Worm (Caenorhabditis elegans): ENCODE results near the gene clec-222.
A peak's percentile ranks its signal among the peaks of the same experiment; 100 is the strongest.

clec-222 gene

DNA sequence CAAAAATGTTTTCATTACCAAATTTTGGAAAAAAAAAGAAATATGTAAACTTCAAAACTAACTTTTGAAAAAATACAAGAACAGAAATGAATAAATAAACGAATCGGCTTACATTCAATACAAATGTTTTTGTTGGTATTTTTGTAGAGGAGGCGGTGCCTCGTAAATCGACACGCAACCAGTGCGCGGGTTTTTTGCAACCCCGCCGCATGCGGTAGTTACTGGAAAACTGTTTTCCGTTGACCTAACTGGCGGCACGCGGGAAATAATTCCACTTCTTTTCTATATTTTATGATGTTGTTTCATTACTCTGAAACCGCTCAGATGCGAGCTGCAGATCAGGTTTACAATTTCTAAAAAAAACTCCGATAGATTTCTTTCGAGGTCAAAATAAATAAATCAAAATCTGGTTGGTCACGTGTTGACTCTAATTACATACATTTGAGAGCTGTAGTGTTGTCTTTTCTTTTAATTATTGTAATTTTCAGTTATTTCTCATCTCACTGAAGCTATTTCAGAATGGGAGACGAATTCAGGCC is 31.9 kb upstream of the clec-222 start, which contains the start of the genes dvc-1 and ima-1 (continued):
- TF ChIP-seq fkh-4 (tag; optimal IDR thresholded peaks at IDR 0.05; ENCODE audit: borderline replicate concordance), result no peak
- peak; percentile 52 for TF ChIP-seq jun-1 (tag; optimal IDR thresholded peaks at IDR 0.05)
- TF ChIP-seq lin-13 (GFP tag; optimal IDR thresholded peaks at IDR 0.05), result peak; percentile 44
- no peak for TF ChIP-seq unc-62 (GFP tag; optimal IDR thresholded peaks at IDR 0.05)
- no peak for TF ChIP-seq ztf-4 (tag; optimal IDR thresholded peaks at IDR 0.05)
- TF ChIP-seq tlp-1 (tag; optimal IDR thresholded peaks at IDR 0.05), result no peak
- no peak for TF ChIP-seq zag-1 (tag; optimal IDR thresholded peaks at IDR 0.05)
- peak; percentile 58 for TF ChIP-seq dsc-1 (tag; optimal IDR thresholded peaks at IDR 0.05)
- no peak for TF ChIP-seq Y116A8C.19 (tag; optimal IDR thresholded peaks at IDR 0.05; ENCODE audit: borderline replicate concordance)
- TF ChIP-seq hlh-4 (tag; optimal IDR thresholded peaks at IDR 0.05), result no peak
- peak in 1 of 2 experiments; percentile 13 for TF ChIP-seq ztf-11 (tag; optimal IDR thresholded peaks at IDR 0.05)
- TF ChIP-seq alr-1 (tag; optimal IDR thresholded peaks at IDR 0.05; ENCODE audit: borderline replicate concordance), result no peak
- peak; percentile 51 for TF ChIP-seq tbx-2 (tag; optimal IDR thresholded peaks at IDR 0.05)
- peak; percentile 75 to 93 (median 86) for TF ChIP-seq ceh-82 (tag; optimal IDR thresholded peaks at IDR 0.05)
- peak; percentile 74 for TF ChIP-seq nhr-90 (tag; optimal IDR thresholded peaks at IDR 0.05; ENCODE audit: poor library complexity)
- TF ChIP-seq snpc-4 (tag; optimal IDR thresholded peaks at IDR 0.05), result peak; percentile 42
- no peak for TF ChIP-seq ces-1 (GFP tag; optimal IDR thresholded peaks at IDR 0.05)
- peak; percentile 50 for TF ChIP-seq lir-3 (tag; optimal IDR thresholded peaks at IDR 0.05; ENCODE audit: poor library complexity)
- TF ChIP-seq efl-1 (optimal IDR thresholded peaks at IDR 0.05), result peak; percentile 67 to 69
- TF ChIP-seq efl-1 (GFP tag; optimal IDR thresholded peaks at IDR 0.05 in 1 of 2), result peak; percentile 56 to 97
- peak; percentile 60 to 65 for TF ChIP-seq lin-35 (GFP tag; optimal IDR thresholded peaks at IDR 0.05)
- no peak for TF ChIP-seq pag-3 (tag; optimal IDR thresholded peaks at IDR 0.05; ENCODE audit: borderline replicate concordance, insufficient read depth)
- no peak for TF ChIP-seq unc-30 (tag; optimal IDR thresholded peaks at IDR 0.05)
- TF ChIP-seq hpl-2 (GFP tag; optimal IDR thresholded peaks at IDR 0.05), result peak; percentile 25
- peak; percentile 56 for TF ChIP-seq isw-1 (GFP tag; IDR thresholded peaks at IDR 0.05)
- no peak for TF ChIP-seq mef-2 (tag; optimal IDR thresholded peaks at IDR 0.05)
- TF ChIP-seq C34B4.2 (tag; optimal IDR thresholded peaks at IDR 0.05), result no peak
- no peak for TF ChIP-seq aly-2 (tag; optimal IDR thresholded peaks at IDR 0.05)
- peak; percentile 7 for TF ChIP-seq nhr-237 (tag; optimal IDR thresholded peaks at IDR 0.05)
- peak; percentile 13 for TF ChIP-seq fkh-10 (GFP tag; optimal IDR thresholded peaks at IDR 0.05)
- no peak for TF ChIP-seq ceh-8 (GFP tag; optimal IDR thresholded peaks at IDR 0.05)
- TF ChIP-seq elt-2 (tag; optimal IDR thresholded peaks at IDR 0.05), result peak; percentile 41
- TF ChIP-seq aha-1 (tag; optimal IDR thresholded peaks at IDR 0.05), result no peak
- peak; percentile 73 for TF ChIP-seq nhr-19 (GFP tag; conservative IDR thresholded peaks at IDR 0.05)
- no peak for TF ChIP-seq mab-9 (GFP tag; IDR thresholded peaks at IDR 0.05)
- peak; percentile 63 to 70 for TF ChIP-seq lsy-2 (tag; optimal IDR thresholded peaks at IDR 0.05)
- TF ChIP-seq egl-27 (tag; optimal IDR thresholded peaks at IDR 0.05), result no peak
- peak; percentile 79 for TF ChIP-seq snu-23 (GFP tag; optimal IDR thresholded peaks at IDR 0.05)
- peak; percentile 83 for TF ChIP-seq C16A3.4 (tag; optimal IDR thresholded peaks at IDR 0.05)
- TF ChIP-seq mdl-1 (tag; optimal IDR thresholded peaks at IDR 0.05), result peak in 1 of 2 experiments; percentile 36
- no peak for TF ChIP-seq hlh-17 (GFP tag; optimal IDR thresholded peaks at IDR 0.05; ENCODE audit: borderline replicate concordance)
- no peak for TF ChIP-seq nhr-11 (tag; optimal IDR thresholded peaks at IDR 0.05)
- no peak for TF ChIP-seq nhr-12 (tag; optimal IDR thresholded peaks at IDR 0.05)
- peak; percentile 71 for TF ChIP-seq swsn-7 (tag; optimal IDR thresholded peaks at IDR 0.05)
- peak; percentile 72 for TF ChIP-seq nhr-47 (tag; optimal IDR thresholded peaks at IDR 0.05)
- peak; percentile 53; the same call in 1 of the 2 replicates for TF ChIP-seq ceh-88 (GFP tag; IDR thresholded peaks at IDR 0.05)
- TF ChIP-seq nhr-76 (tag; optimal IDR thresholded peaks at IDR 0.05), result peak; percentile 24
- peak; percentile 61 for TF ChIP-seq xbp-1 (tag; optimal IDR thresholded peaks at IDR 0.05)
- TF ChIP-seq nhr-85 (tag), result peak; percentile 76
- TF ChIP-seq skn-1 (tag; optimal IDR thresholded peaks at IDR 0.05), result peak; percentile 53

Measured in whole organism, L1 larva.